Fruit fly (Drosophila melanogaster): Measurements from ENCODE around the gene Act5C.

The Act5C gene

DNA sequence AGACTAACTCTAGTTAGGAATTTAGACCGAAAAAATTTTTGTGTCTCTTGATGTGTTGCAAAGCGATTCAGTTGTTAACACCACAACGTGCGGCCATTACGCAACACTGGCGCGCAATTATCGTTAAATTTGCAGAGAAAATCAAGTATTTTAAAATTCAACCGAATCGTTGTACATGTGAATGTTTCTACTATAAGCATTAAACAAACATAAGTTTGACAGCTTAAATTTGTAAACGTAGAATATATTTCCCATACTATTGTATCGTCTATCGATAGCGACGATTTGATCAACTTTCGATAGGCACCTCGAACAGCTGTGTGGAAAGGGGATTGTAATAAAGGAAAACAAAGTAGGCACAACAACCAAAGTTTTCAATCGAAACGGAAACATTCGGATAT is 21.1 kb upstream of the Act5C start, which contains the start of the genes Usp30 and CG16721 (continued):
- no peak for TF ChIP-seq z (GFP tag; IDR thresholded peaks at IDR 0.05)
- peak; percentile 1 for TF ChIP-seq CG9727 (GFP tag; optimal IDR thresholded peaks at IDR 0.05)
- peak; percentile 67 for TF ChIP-seq HLH54F (GFP tag; optimal IDR thresholded peaks at IDR 0.05)
- peak; percentile 54 for TF ChIP-seq CG7786 (GFP tag; optimal IDR thresholded peaks at IDR 0.05)
- TF ChIP-seq stwl (tag; optimal IDR thresholded peaks at IDR 0.05): peak; percentile 96
- TF ChIP-seq Oaz (GFP tag; IDR thresholded peaks at IDR 0.05): no peak
- TF ChIP-seq aop (GFP tag; IDR thresholded peaks at IDR 0.05): no peak
- TF ChIP-seq ken (GFP tag; IDR thresholded peaks at IDR 0.05): peak; percentile 50; the same call in 2 of the 3 replicates
- TF ChIP-seq Med (GFP tag): peak; percentile 93
- TF ChIP-seq grau (tag; optimal IDR thresholded peaks at IDR 0.05): peak; percentile 50
- TF ChIP-seq CG3407 (GFP tag; optimal IDR thresholded peaks at IDR 0.05): no peak
- peak; percentile 43 for TF ChIP-seq sug (tag; optimal IDR thresholded peaks at IDR 0.05)
- peak; percentile 77 for TF ChIP-seq HLH4C (GFP tag; IDR thresholded peaks at IDR 0.05; ENCODE audit: partially characterized antibody)
- TF ChIP-seq Meics (GFP tag; optimal IDR thresholded peaks at IDR 0.05): peak; percentile 26
- TF ChIP-seq CG1603 (tag; optimal IDR thresholded peaks at IDR 0.05): peak; percentile 78
- TF ChIP-seq croc (GFP tag; conservative IDR thresholded peaks at IDR 0.05): no peak
- TF ChIP-seq pnt (GFP tag; optimal IDR thresholded peaks at IDR 0.05): no peak
- peak; percentile 33 for TF ChIP-seq CG30020 (tag; optimal IDR thresholded peaks at IDR 0.05)
- peak; percentile 52; the same call in 2 of the 3 replicates for TF ChIP-seq CG17361 (GFP tag; IDR thresholded peaks at IDR 0.05)
- peak; percentile 72 for TF ChIP-seq Scr (GFP tag; IDR thresholded peaks at IDR 0.05; ENCODE audit: partially characterized antibody)
- TF ChIP-seq zfh2 (GFP tag; optimal IDR thresholded peaks at IDR 0.05): peak; percentile 76
- TF ChIP-seq inv (GFP tag; IDR thresholded peaks at IDR 0.05; ENCODE audit: partially characterized antibody): peak; percentile 46
- peak; percentile 23 for TF ChIP-seq en (GFP tag; optimal IDR thresholded peaks at IDR 0.05)
- TF ChIP-seq CrebB (tag; optimal IDR thresholded peaks at IDR 0.05): peak; percentile 41
- peak; percentile 34 for TF ChIP-seq CG12744 (GFP tag; optimal IDR thresholded peaks at IDR 0.05)
- peak; percentile 71 for TF ChIP-seq CG15514 (GFP tag; optimal IDR thresholded peaks at IDR 0.05)
- peak; percentile 71; the same call in 2 of the 3 replicates for TF ChIP-seq CG6791 (GFP tag; IDR thresholded peaks at IDR 0.05; ENCODE audit: partially characterized antibody)
- TF ChIP-seq Dad (GFP tag; optimal IDR thresholded peaks at IDR 0.05): peak; percentile 48
- peak; percentile 56 for TF ChIP-seq Fer1 (GFP tag; optimal IDR thresholded peaks at IDR 0.05)
- no peak for TF ChIP-seq CG1529 (GFP tag; optimal IDR thresholded peaks at IDR 0.05)
- TF ChIP-seq tx (GFP tag; optimal IDR thresholded peaks at IDR 0.05): peak; percentile 37
- TF ChIP-seq gcm (GFP tag; optimal IDR thresholded peaks at IDR 0.05): peak; percentile 9
- TF ChIP-seq Mrtf (GFP tag; IDR thresholded peaks at IDR 0.05): no peak
- no peak for TF ChIP-seq sisA (GFP tag; IDR thresholded peaks at IDR 0.05)
- TF ChIP-seq Myb (GFP tag; optimal IDR thresholded peaks at IDR 0.05): peak; percentile 65
- TF ChIP-seq sens (GFP tag): peak; percentile 88
- TF ChIP-seq CG17359 (tag; optimal IDR thresholded peaks at IDR 0.05): peak; percentile 24
- peak; percentile 69 for TF ChIP-seq Antp (GFP tag; optimal IDR thresholded peaks at IDR 0.05)
- TF ChIP-seq Sox100B (GFP tag; optimal IDR thresholded peaks at IDR 0.05): no peak
- peak; percentile 46 for TF ChIP-seq E2f2 (GFP tag; IDR thresholded peaks at IDR 0.05)
- peak; percentile 55 for TF ChIP-seq CG11398 (GFP tag; optimal IDR thresholded peaks at IDR 0.05)
- TF ChIP-seq CG9932 (GFP tag; IDR thresholded peaks at IDR 0.05): peak; percentile 71
- TF ChIP-seq kay (GFP tag; optimal IDR thresholded peaks at IDR 0.05): peak; percentile 8
- TF ChIP-seq CG14014 (GFP tag; IDR thresholded peaks at IDR 0.05): 0 out of 2 replicates have a peak, but pooled peaks have one; percentile 8
- TF ChIP-seq Bdp1 (GFP tag; optimal IDR thresholded peaks at IDR 0.05): peak; percentile 22
- peak; percentile 7 for TF ChIP-seq Mad (GFP tag; optimal IDR thresholded peaks at IDR 0.05)
- TF ChIP-seq CG10321 (GFP tag; IDR thresholded peaks at IDR 0.05): no peak
- TF ChIP-seq trem (tag; optimal IDR thresholded peaks at IDR 0.05): peak; percentile 76
- peak; percentile 40; the same call in 1 of the 2 replicates for TF ChIP-seq CG11247 (GFP tag; IDR thresholded peaks at IDR 0.05)
- TF ChIP-seq slp2 (GFP tag; optimal IDR thresholded peaks at IDR 0.05): peak; percentile 14
- peak; percentile 43 for TF ChIP-seq unpg (GFP tag; optimal IDR thresholded peaks at IDR 0.05)
- TF ChIP-seq CG17829 (tag; optimal IDR thresholded peaks at IDR 0.05): peak; percentile 18

Data from whole organism, embryonic.